Fruit fly (Drosophila melanogaster): Measurements from ENCODE around the gene Atg18b.

The Atg18b gene

dm6 chr2L:21178436-21179216 is 41.7 kb downstream of the Atg18b start:
- TF ChIP-seq CG32121 (GFP tag; IDR thresholded peaks at IDR 0.05) (no peak), EcR (GFP tag; optimal IDR thresholded peaks at IDR 0.05) (peak; percentile 9), CG9948 (tag; optimal IDR thresholded peaks at IDR 0.05) (no peak)

dm6 chr2L:21172922-21173321 is 47.5 kb downstream of the Atg18b start, which contains the start of gene CG31627:
CG31627 (plus strand) TSS chr2L:21173222.
- TF ChIP-seq EcR (GFP tag; optimal IDR thresholded peaks at IDR 0.05) (no peak), Snoo (tag; optimal IDR thresholded peaks at IDR 0.05) (no peak), CG34367 (tag; optimal IDR thresholded peaks at IDR 0.05) (no peak), CG17806 (tag; optimal IDR thresholded peaks at IDR 0.05) (no peak), gl (tag; optimal IDR thresholded peaks at IDR 0.05) (no peak), CG8301 (tag; optimal IDR thresholded peaks at IDR 0.05) (no peak), CG15710 (tag; optimal IDR thresholded peaks at IDR 0.05) (no peak), Pif1A (GFP tag; optimal IDR thresholded peaks at IDR 0.05) (no peak), rn (GFP tag; IDR thresholded peaks at IDR 0.05) (no peak), CG32121 (GFP tag; IDR thresholded peaks at IDR 0.05) (no peak), Pif1B (GFP tag; optimal IDR thresholded peaks at IDR 0.05) (no peak), fd96Ca (GFP tag; IDR thresholded peaks at IDR 0.05) (no peak)

DNA sequence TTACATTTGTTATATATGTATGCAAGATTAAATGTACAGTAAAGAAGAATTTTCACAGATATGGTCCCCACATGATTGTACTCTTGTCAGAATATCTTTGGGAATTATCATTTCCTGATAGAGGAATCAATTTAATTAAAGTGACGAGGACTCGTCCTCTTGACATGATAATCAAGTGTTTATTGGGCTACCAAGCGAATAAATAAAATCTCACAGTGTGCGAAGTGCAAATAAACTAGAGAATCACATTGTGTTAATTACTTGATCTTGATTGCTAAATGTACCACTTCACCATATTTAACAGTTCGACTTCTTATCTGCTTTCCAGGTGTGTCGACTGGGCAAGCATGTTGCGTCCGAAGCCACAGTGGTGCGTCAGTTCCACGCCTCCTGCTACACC is 50.5 kb downstream of the Atg18b start:
- TF ChIP-seq CG9948 (tag; optimal IDR thresholded peaks at IDR 0.05) (no peak), CG32121 (GFP tag; IDR thresholded peaks at IDR 0.05) (no peak), CG12605 (GFP tag; IDR thresholded peaks at IDR 0.05) (no peak), CG8301 (tag; optimal IDR thresholded peaks at IDR 0.05) (no peak), gl (tag; optimal IDR thresholded peaks at IDR 0.05) (no peak), fd96Ca (GFP tag; IDR thresholded peaks at IDR 0.05) (no peak), EcR (GFP tag; optimal IDR thresholded peaks at IDR 0.05) (no peak), Snoo (tag; optimal IDR thresholded peaks at IDR 0.05) (no peak), rn (GFP tag; IDR thresholded peaks at IDR 0.05) (no peak)

DNA sequence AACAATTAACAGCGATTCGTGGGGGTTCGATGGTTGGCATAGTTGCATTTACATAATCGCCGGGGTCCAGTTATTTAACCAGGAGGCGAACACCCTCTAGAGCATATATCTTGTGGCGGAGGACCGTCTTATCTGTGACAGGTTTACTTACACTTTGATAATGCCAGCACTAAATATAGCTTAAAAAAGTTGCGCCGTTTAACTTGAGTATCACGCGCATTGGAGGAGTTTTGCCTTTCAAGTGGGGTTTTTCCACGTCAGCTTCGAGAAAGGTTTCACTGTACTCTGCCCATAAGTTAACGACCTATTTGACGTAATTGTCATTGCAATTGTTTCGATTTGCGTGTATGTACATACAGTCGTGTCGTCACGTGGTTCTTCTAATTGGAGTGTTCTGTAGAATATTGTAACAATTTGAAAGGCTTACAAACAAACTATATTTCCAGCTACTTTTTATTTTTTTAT is 51.2 kb downstream of the Atg18b start:
- no peak for TF ChIP-seq CG4496 (GFP tag; IDR thresholded peaks at IDR 0.05)
- peak; percentile 78 for TF ChIP-seq EcR (GFP tag; optimal IDR thresholded peaks at IDR 0.05)
- TF ChIP-seq D1 (tag; optimal IDR thresholded peaks at IDR 0.05), result no peak
- no peak for TF ChIP-seq Ets98B (GFP tag; IDR thresholded peaks at IDR 0.05)

dm6 chr2L:21168295-21169159 is 51.8 kb downstream of the Atg18b start, which contains the start of the genes mAcon1, CG43345 and CG43346:
mAcon1 (plus strand) TSS chr2L:21168570.
CG43345 (minus strand) TSS chr2L:21168581.
CG43346 (minus strand) TSS chr2L:21168581.
- TF ChIP-seq rn (GFP tag; IDR thresholded peaks at IDR 0.05) (no peak), CG9948 (tag; optimal IDR thresholded peaks at IDR 0.05) (peak; percentile 62), fd96Ca (GFP tag; IDR thresholded peaks at IDR 0.05) (peak; percentile 71), CG15710 (tag; optimal IDR thresholded peaks at IDR 0.05) (peak; percentile 80), gl (tag; optimal IDR thresholded peaks at IDR 0.05) (peak; percentile 17), Ets98B (GFP tag; IDR thresholded peaks at IDR 0.05) (no peak), CG17806 (tag; optimal IDR thresholded peaks at IDR 0.05) (peak; percentile 52), CG32121 (GFP tag; IDR thresholded peaks at IDR 0.05) (peak; percentile 39), EcR (GFP tag; optimal IDR thresholded peaks at IDR 0.05) (no peak), D1 (tag; optimal IDR thresholded peaks at IDR 0.05) (no peak), CG12605 (GFP tag; IDR thresholded peaks at IDR 0.05) (no peak), Pif1B (GFP tag; optimal IDR thresholded peaks at IDR 0.05) (no peak), Pif1A (GFP tag; optimal IDR thresholded peaks at IDR 0.05) (no peak), CG13204 (GFP tag; optimal IDR thresholded peaks at IDR 0.05) (no peak), Snoo (tag; optimal IDR thresholded peaks at IDR 0.05) (peak; percentile 68), CG4496 (GFP tag; IDR thresholded peaks at IDR 0.05) (peak; percentile 34; the same call in 1 of the 3 replicates), CG8159 (tag; optimal IDR thresholded peaks at IDR 0.05) (peak; percentile 76), CG34367 (tag; optimal IDR thresholded peaks at IDR 0.05) (no peak), CG14655 (GFP tag; optimal IDR thresholded peaks at IDR 0.05) (no peak), CG8301 (tag; optimal IDR thresholded peaks at IDR 0.05) (peak; percentile 66), CG10348 (GFP tag; IDR thresholded peaks at IDR 0.05) (0 out of 2 replicates have a peak, but pooled peaks have one; percentile 42)

DNA sequence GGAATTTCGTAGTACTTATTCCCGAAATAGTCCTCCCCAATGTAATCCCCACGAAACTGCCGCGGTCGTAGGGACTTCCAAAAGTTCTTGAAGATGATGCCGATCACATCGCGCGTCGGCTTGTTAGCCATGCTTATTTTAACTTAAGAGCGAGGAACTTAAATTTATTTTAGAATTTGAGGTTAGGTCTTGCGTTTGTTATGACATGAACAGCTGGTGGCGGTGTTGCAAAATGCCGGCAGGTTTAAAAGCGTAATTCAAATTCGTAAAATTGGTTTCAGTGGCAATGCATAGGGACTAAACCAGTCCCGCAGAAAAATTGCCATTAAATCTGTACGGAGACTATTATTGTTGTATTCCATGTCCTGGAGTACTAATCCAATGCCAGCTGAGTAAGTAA is 54.0 kb downstream of the Atg18b start:
- no peak for TF ChIP-seq CG8301 (tag; optimal IDR thresholded peaks at IDR 0.05)
- TF ChIP-seq EcR (GFP tag; optimal IDR thresholded peaks at IDR 0.05), result no peak
- TF ChIP-seq gl (tag; optimal IDR thresholded peaks at IDR 0.05), result no peak
- TF ChIP-seq Pif1B (GFP tag; optimal IDR thresholded peaks at IDR 0.05), result no peak
- TF ChIP-seq CG4496 (GFP tag; IDR thresholded peaks at IDR 0.05), result no peak
- TF ChIP-seq CG9948 (tag; optimal IDR thresholded peaks at IDR 0.05), result no peak
- no peak for TF ChIP-seq Pif1A (GFP tag; optimal IDR thresholded peaks at IDR 0.05)
- TF ChIP-seq D1 (tag; optimal IDR thresholded peaks at IDR 0.05), result no peak
- TF ChIP-seq CG34367 (tag; optimal IDR thresholded peaks at IDR 0.05), result no peak
- no peak for TF ChIP-seq rn (GFP tag; IDR thresholded peaks at IDR 0.05)
- TF ChIP-seq Snoo (tag; optimal IDR thresholded peaks at IDR 0.05), result no peak
- no peak for TF ChIP-seq CG12605 (GFP tag; IDR thresholded peaks at IDR 0.05)
- no peak for TF ChIP-seq Ets98B (GFP tag; IDR thresholded peaks at IDR 0.05)

All from whole organism, pupa.